Fruit fly (Drosophila melanogaster) whole organism, embryonic: ENCODE results near the gene Jon66Cii.

Source experiments
- CG11695 ChIP-seq: fragments of 200-800 bp; sonication (Bioruptor generic); IDR thresholded peaks from 3 replicates; pipeline ENCODE4 v1.3.6; 2022; ENCODE audit warnings: missing biosample characterization, missing genetic modification characterization
- CG12071 ChIP-seq: fragments of 200-800 bp; sonication (Bioruptor generic); optimal IDR thresholded peaks from 3 replicates; lab custom pipeline; 2018; ENCODE audit warnings: missing biosample characterization, mild to moderate bottlenecking, missing genetic modification characterization
- CG12155 ChIP-seq: fragments of 200-800 bp; sonication (Bioruptor generic); optimal IDR thresholded peaks from 3 replicates; lab custom pipeline; 2016; ENCODE audit warnings: missing biosample characterization, missing genetic modification characterization
- CG14441 ChIP-seq: fragments of 200-800 bp; sonication (Bioruptor generic); IDR thresholded peaks from 2 replicates; pipeline ENCODE4 v1.3.6; 2022; ENCODE audit warnings: missing biosample characterization, missing genetic modification characterization
- CG14667 ChIP-seq: fragments of 200-800 bp; sonication (Bioruptor generic); IDR thresholded peaks from 2 replicates; pipeline ENCODE4 v1.3.6; 2022; ENCODE audit warnings: missing biosample characterization, missing genetic modification characterization
- CG14710 ChIP-seq: fragments of 200-800 bp; sonication (Bioruptor generic); optimal IDR thresholded peaks from 3 replicates; lab custom pipeline; 2019; ENCODE audit warnings: missing biosample characterization, mild to moderate bottlenecking, missing genetic modification characterization, moderate library complexity
- CG17359 ChIP-seq: fragments of 200-800 bp; sonication (Bioruptor generic); optimal IDR thresholded peaks from 3 replicates; lab custom pipeline; 2018; ENCODE audit warnings: missing biosample characterization, mild to moderate bottlenecking, missing genetic modification characterization, moderate library complexity
- CG17568 ChIP-seq: fragments of 200-800 bp; sonication (Bioruptor generic); optimal IDR thresholded peaks from 2 replicates; lab custom pipeline; 2018; ENCODE audit warnings: missing biosample characterization, mild to moderate bottlenecking, missing genetic modification characterization, moderate library complexity
- CG18011 ChIP-seq: fragments of 200-800 bp; sonication (Bioruptor generic); optimal IDR thresholded peaks from 2 replicates; lab custom pipeline; 2017; ENCODE audit warnings: missing biosample characterization, missing genetic modification characterization, mild to moderate bottlenecking, moderate library complexity, missing genotype
- CG1832 ChIP-seq: fragments of 200-800 bp; sonication (Bioruptor generic); optimal IDR thresholded peaks from 2 replicates; lab custom pipeline; 2017; ENCODE audit warnings: missing biosample characterization, mild to moderate bottlenecking, missing genetic modification characterization, inconsistent platforms
- CG2199 ChIP-seq: fragments of 200-800 bp; sonication (Bioruptor generic); IDR thresholded peaks from 3 replicates; pipeline ENCODE4 v1.3.6; 2022; ENCODE audit warnings: missing biosample characterization, missing genetic modification characterization
- CG2712 ChIP-seq: fragments of 200-800 bp; optimal IDR thresholded peaks from 3 replicates; lab custom pipeline; 2019; ENCODE audit warnings: missing biosample characterization, mild to moderate bottlenecking, missing genetic modification characterization, moderate library complexity
- CG34224 ChIP-seq: fragments of 200-800 bp; sonication (Bioruptor generic); IDR thresholded peaks from 3 replicates; pipeline ENCODE4 v1.3.6; 2022; ENCODE audit warnings: missing biosample characterization, missing genetic modification characterization; ENCODE audit not compliant: partially characterized antibody
- CG34422 ChIP-seq: fragments of 200-800 bp; sonication (Bioruptor generic); IDR thresholded peaks from 3 replicates; pipeline ENCODE4 v1.3.6; 2022; ENCODE audit warnings: missing biosample characterization, missing genetic modification characterization
- CG4328 ChIP-seq: fragments of 200-800 bp; sonication (Bioruptor generic); optimal IDR thresholded peaks from 3 replicates; lab custom pipeline; 2017; ENCODE audit warnings: missing biosample characterization, missing genetic modification reagents, missing genetic modification characterization
- CG4360 ChIP-seq: fragments of 200-800 bp; sonication (Bioruptor generic); IDR thresholded peaks from 2 replicates; pipeline ENCODE4 v1.3.6; 2022; ENCODE audit warnings: missing biosample characterization, missing genetic modification characterization
- CG4820 ChIP-seq: fragments of 200-800 bp; sonication (Bioruptor generic); optimal IDR thresholded peaks from 3 replicates; lab custom pipeline; 2016; ENCODE audit warnings: missing biosample characterization, missing genetic modification characterization
- CG5245 ChIP-seq: fragments of 200-800 bp; sonication (Bioruptor generic); optimal IDR thresholded peaks from 3 replicates; lab custom pipeline; 2016; ENCODE audit warnings: missing biosample characterization, missing genetic modification characterization
- CG7556 ChIP-seq: fragments of 200-800 bp; sonication (Bioruptor generic); optimal IDR thresholded peaks from 2 replicates; lab custom pipeline; 2017; ENCODE audit warnings: missing biosample characterization, mild to moderate bottlenecking, missing genetic modification characterization
- CG7928 ChIP-seq: fragments of 200-800 bp; sonication (Bioruptor generic); optimal IDR thresholded peaks from 2 replicates; lab custom pipeline; 2017; ENCODE audit warnings: missing biosample characterization, mild to moderate bottlenecking, missing genetic modification characterization
- CG7987 ChIP-seq: fragments of 200-800 bp; sonication (Bioruptor generic); optimal IDR thresholded peaks from 2 replicates; lab custom pipeline; 2018; ENCODE audit warnings: missing biosample characterization, mild to moderate bottlenecking, missing genetic modification characterization, moderate library complexity
- CG8944 ChIP-seq: fragments of 200-800 bp; sonication (Bioruptor generic); optimal IDR thresholded peaks from 3 replicates; lab custom pipeline; 2016; ENCODE audit warnings: missing biosample characterization, missing genetic modification characterization
- Dek ChIP-seq: fragments of 200-800 bp; sonication (Bioruptor generic); optimal IDR thresholded peaks from 3 replicates; lab custom pipeline; 2019; ENCODE audit warnings: missing biosample characterization, mild to moderate bottlenecking, missing genetic modification characterization, moderate library complexity
- Dll ChIP-seq: fragments of 200-800 bp; sonication (Bioruptor generic); IDR thresholded peaks from 4 replicates; pipeline ENCODE4 v1.3.6; 2022; ENCODE audit warnings: missing biosample characterization, missing genetic modification characterization; ENCODE audit not compliant: partially characterized antibody
- ERR ChIP-seq: fragments of 200-800 bp; sonication (Bioruptor generic); optimal IDR thresholded peaks from 2 replicates; lab custom pipeline; 2016; ENCODE audit warnings: missing biosample characterization, missing genetic modification characterization
- Elba2 ChIP-seq: fragments of 200-800 bp; sonication (Bioruptor generic); optimal IDR thresholded peaks from 3 replicates; lab custom pipeline; 2016; ENCODE audit warnings: missing biosample characterization, missing genetic modification characterization
- HLHmδ ChIP-seq: fragments of 200-800 bp; sonication (Bioruptor generic); optimal IDR thresholded peaks from 2 replicates; lab custom pipeline; 2018; ENCODE audit warnings: missing biosample characterization, mild to moderate bottlenecking, missing genetic modification characterization, moderate library complexity
- Hey ChIP-seq: fragments of 200-800 bp; sonication (Bioruptor generic); optimal IDR thresholded peaks from 3 replicates; lab custom pipeline; 2018; ENCODE audit warnings: missing biosample characterization, mild to moderate bottlenecking, missing genetic modification characterization
- Hr39 ChIP-seq: fragments of >200 bp; optimal IDR thresholded peaks from 2 replicates; lab custom pipeline; 2017
- Lpt ChIP-seq: fragments of >200 bp; optimal IDR thresholded peaks from 2 replicates; lab custom pipeline; 2018; ENCODE audit warnings: missing biosample characterization, missing genetic modification characterization
- MTF-1 ChIP-seq: fragments of 200-800 bp; sonication (Bioruptor generic); optimal IDR thresholded peaks from 2 replicates; lab custom pipeline; 2018; ENCODE audit warnings: missing biosample characterization, mild to moderate bottlenecking, missing genetic modification characterization, borderline replicate concordance
- Myb ChIP-seq: fragments of 200-800 bp; sonication (Bioruptor generic); optimal IDR thresholded peaks from 2 replicates; lab custom pipeline; 2016; ENCODE audit warnings: missing biosample characterization, missing genetic modification characterization
- NC2β ChIP-seq: fragments of 200-800 bp; sonication (Bioruptor generic); optimal IDR thresholded peaks from 2 replicates; lab custom pipeline; 2016; ENCODE audit warnings: missing biosample characterization, missing genetic modification characterization
- Optix ChIP-seq: fragments of 200-800 bp; sonication (Bioruptor generic); IDR thresholded peaks from 3 replicates; pipeline ENCODE4 v1.3.6; 2022; ENCODE audit warnings: missing biosample characterization, missing genetic modification characterization
- PHDP ChIP-seq: fragments of 200-800 bp; sonication (Bioruptor generic); optimal IDR thresholded peaks from 3 replicates; lab custom pipeline; 2018; ENCODE audit warnings: missing biosample characterization, mild to moderate bottlenecking, missing genetic modification characterization, moderate library complexity
- Pdp1 ChIP-seq, 2 experiments: fragments of 200-800 bp; sonication (Bioruptor generic); optimal IDR thresholded peaks; 3 replicates each; lab custom pipeline; 2016; ENCODE audit warnings: missing biosample characterization in 2 of 2, missing genetic modification characterization in 2 of 2, mild to moderate bottlenecking in 1 of 2, moderate library complexity in 1 of 2
- Taf1 ChIP-seq: fragments of 200-800 bp; sonication (Bioruptor generic); IDR thresholded peaks from 2 replicates; pipeline ENCODE4 v1.3.6; 2022; ENCODE audit warnings: missing biosample characterization, missing genetic modification characterization
- Usf ChIP-seq: fragments of 200-800 bp; sonication (Bioruptor generic); optimal IDR thresholded peaks from 2 replicates; lab custom pipeline; 2017; ENCODE audit warnings: missing genotype, missing biosample characterization, missing genetic modification characterization
- ato ChIP-seq: fragments of 200-800 bp; sonication (Bioruptor generic); IDR thresholded peaks from 2 replicates; pipeline ENCODE4 v1.3.6; 2022; ENCODE audit warnings: missing biosample characterization, missing genetic modification characterization; ENCODE audit not compliant: partially characterized antibody
- crp ChIP-seq, 2 experiments: fragments of 200-800 bp; sonication (Bioruptor generic); optimal IDR thresholded peaks; 2 replicates in 1 of 2; 3 replicates in 1 of 2; lab custom pipeline; 2017; ENCODE audit warnings: missing biosample characterization in 2 of 2, missing genetic modification characterization in 2 of 2, mild to moderate bottlenecking in 1 of 2, moderate library complexity in 1 of 2
- gem ChIP-seq: fragments of 200-800 bp; sonication (Bioruptor generic); optimal IDR thresholded peaks from 2 replicates; lab custom pipeline; 2019; ENCODE audit warnings: missing biosample characterization, mild to moderate bottlenecking, missing genetic modification characterization, moderate library complexity
- grn ChIP-seq: fragments of 200-800 bp; sonication (Bioruptor generic); optimal IDR thresholded peaks from 3 replicates; lab custom pipeline; 2017; ENCODE audit warnings: missing biosample characterization, missing genetic modification characterization
- knrl ChIP-seq: fragments of 200-800 bp; sonication (Bioruptor generic); IDR thresholded peaks from 3 replicates; pipeline ENCODE4 v1.3.6; 2022; ENCODE audit warnings: missing biosample characterization, missing genetic modification characterization; ENCODE audit not compliant: partially characterized antibody
- odd ChIP-seq: fragments of 200-800 bp; sonication (Bioruptor generic); optimal IDR thresholded peaks from 2 replicates; lab custom pipeline; 2017; ENCODE audit warnings: missing biosample characterization, mild to moderate bottlenecking, missing genetic modification characterization
- scrt ChIP-seq: fragments of 200-800 bp; sonication (Bioruptor generic); optimal IDR thresholded peaks from 2 replicates; lab custom pipeline; 2018; ENCODE audit warnings: missing biosample characterization, mild to moderate bottlenecking, missing genetic modification characterization, moderate library complexity
- tio ChIP-seq: fragments of 200-800 bp; sonication (Bioruptor generic); optimal IDR thresholded peaks from 2 replicates; lab custom pipeline; 2017; ENCODE audit warnings: missing biosample characterization, missing genetic modification characterization, inconsistent platforms
- twi ChIP-seq: fragments of 200-800 bp; optimal IDR thresholded peaks from 2 replicates; lab custom pipeline; 2019; ENCODE audit warnings: missing biosample characterization, mild to moderate bottlenecking, missing genetic modification characterization, moderate library complexity
- tx ChIP-seq: fragments of 200-800 bp; sonication (Bioruptor generic); optimal IDR thresholded peaks from 2 replicates; lab custom pipeline; 2016; ENCODE audit warnings: missing biosample characterization, missing genetic modification characterization
- wdn ChIP-seq: fragments of 200-800 bp; sonication (Bioruptor generic); IDR thresholded peaks from 2 replicates; pipeline ENCODE4 v1.3.6; 2022; ENCODE audit warnings: missing biosample characterization, missing genetic modification characterization
- zf30C ChIP-seq: fragments of 200-800 bp; sonication (Bioruptor generic); optimal IDR thresholded peaks from 3 replicates; lab custom pipeline; 2018; ENCODE audit warnings: missing biosample characterization, mild to moderate bottlenecking, missing genetic modification characterization

Gene Jon66Cii

DNA sequence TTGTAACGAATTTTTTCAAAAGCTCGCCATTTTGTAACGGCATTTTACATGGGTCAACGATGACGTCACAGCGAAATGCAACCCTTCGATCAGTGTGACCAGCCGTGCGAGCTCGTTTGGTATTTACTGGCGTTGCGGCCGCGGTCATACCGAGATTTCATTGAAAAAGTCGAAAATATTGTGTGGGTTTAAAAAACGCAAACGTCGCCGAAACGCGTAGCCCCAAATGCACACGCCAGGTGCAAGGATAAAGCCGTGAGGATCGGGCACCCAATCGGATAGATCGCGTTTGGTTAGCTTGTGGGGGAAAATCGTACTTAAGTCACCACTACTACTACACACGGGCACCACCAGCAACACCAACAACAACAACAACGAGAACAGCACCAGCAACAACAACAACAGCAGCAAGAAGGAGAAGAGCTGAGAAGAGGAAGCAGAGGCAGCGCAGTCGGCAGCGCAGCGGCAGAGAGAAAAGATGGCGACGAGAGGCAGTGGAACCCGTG lies 31.4 kb upstream of the Jon66Cii start, which contains the start of gene Cbl (continued):
- TF ChIP-seq Hr39 (lab: Kevin White, UChicago) (no peak), tx (GFP tag; lab: Kevin White, UChicago) (no peak), MTF-1 (GFP tag; lab: Kevin White, UChicago) (peak; percentile 52), CG14710 (peak; percentile 73), odd (peak; percentile 48), CG7928 (GFP tag; lab: Kevin White, UChicago) (peak; percentile 44), knrl (GFP tag; lab: Robert Waterston, UW) (peak; percentile 22; the same call in 1 of the 3 replicates), gem (tag; lab: Kevin White, UChicago) (peak; percentile 20), CG7556 (GFP tag; lab: Kevin White, UChicago) (no peak), CG12155 (GFP tag; lab: Kevin White, UChicago) (peak; percentile 56), CG17359 (tag; lab: Kevin White, UChicago) (no peak), scrt (no peak), Pdp1 (GFP tag; optimal IDR thresholded peaks at IDR 0.05; lab: Kevin White, UChicago) (peak in 1 of 2 experiments; percentile 62), Dek (no peak), grn (GFP tag; lab: Kevin White, UChicago) (no peak), twi (tag; lab: Kevin White, UChicago) (no peak), CG2199 (GFP tag; lab: Robert Waterston, UW) (no peak), ato (no peak), CG2712 (tag; lab: Kevin White, UChicago) (peak; percentile 52), CG11695 (no peak), CG34422 (GFP tag; lab: Robert Waterston, UW) (peak; percentile 76; the same call in 1 of the 3 replicates), CG1832 (GFP tag; lab: Kevin White, UChicago) (no peak), Taf1 (GFP tag; lab: Robert Waterston, UW) (no peak), CG5245 (GFP tag; lab: Kevin White, UChicago) (no peak), tio (no peak), CG17568 (GFP tag; lab: Kevin White, UChicago) (no peak), CG18011 (GFP tag; lab: Kevin White, UChicago) (no peak), CG7987 (peak; percentile 68), CG12071 (GFP tag; lab: Kevin White, UChicago) (no peak), HLHmδ (GFP tag; lab: Kevin White, UChicago) (peak; percentile 51), wdn (GFP tag; lab: Robert Waterston, UW) (no peak), NC2β (peak; percentile 23), Elba2 (GFP tag; lab: Kevin White, UChicago) (no peak), Optix (GFP tag; lab: Robert Waterston, UW) (no peak), crp (GFP tag; optimal IDR thresholded peaks at IDR 0.05; lab: Kevin White, UChicago) (peak in 1 of 2 experiments; percentile 28), CG4360 (GFP tag; lab: Robert Waterston, UW) (peak; percentile 100), ERR (no peak), Dll (0 out of 4 replicates have a peak, but pooled peaks have one; percentile 29), CG34224 (peak; percentile 34; the same call in 1 of the 3 replicates), CG4328 (GFP tag; lab: Kevin White, UChicago) (no peak), Myb (peak; percentile 99), zf30C (GFP tag; lab: Kevin White, UChicago) (no peak), CG14441 (GFP tag; lab: Robert Waterston, UW) (no peak), Hey (tag; lab: Kevin White, UChicago) (no peak), Usf (no peak), CG4820 (GFP tag; lab: Kevin White, UChicago) (no peak), PHDP (peak; percentile 4), CG8944 (GFP tag; lab: Kevin White, UChicago) (no peak), Lpt (no peak), CG14667 (GFP tag; lab: Robert Waterston, UW) (no peak)
